Worm (Caenorhabditis elegans) whole organism, L4/young adult: ENCODE data around the gene spsb-1.

Experiments used
- dao-5 ChIP-seq: sonication (generic microtip); optimal IDR thresholded peaks from 2 replicates; lab custom pipeline; 2016; ENCODE audit warnings: missing genotype, missing genetic modification characterization, moderate library complexity, missing compliant biosample characterization
- him-1 ChIP-seq: sonication (generic microtip); optimal IDR thresholded peaks from 2 replicates; lab custom pipeline; 2016; ENCODE audit warnings: missing genotype, missing genetic modification reagents, missing genetic modification characterization, missing compliant biosample characterization

ce11 chrII:15229785-15230393 is 33.4 kb downstream of the spsb-1 start, which contains the start of gene spsb-2:
- TF ChIP-seq dao-5 (tag; lab: Kevin White, UChicago) (no peak), him-1 (tag; lab: Kevin White, UChicago) (no peak)
